Fruit fly (Drosophila melanogaster) whole organism, embryonic: Measurements from ENCODE around the gene CG44000.

Source experiments
- B-H2 ChIP-seq: fragments of 200-800 bp; sonication (Bioruptor generic); optimal IDR thresholded peaks from 2 replicates; lab custom pipeline; 2018; ENCODE audit warnings: missing biosample characterization, mild to moderate bottlenecking, missing genetic modification characterization
- CG10147 ChIP-seq: fragments of 200-800 bp; sonication (Bioruptor generic); optimal IDR thresholded peaks from 2 replicates; lab custom pipeline; 2019; ENCODE audit warnings: missing biosample characterization, mild to moderate bottlenecking, missing genetic modification characterization, moderate library complexity
- CG13624 ChIP-seq: fragments of 200-800 bp; sonication (Bioruptor generic); optimal IDR thresholded peaks from 2 replicates; lab custom pipeline; 2016; ENCODE audit warnings: missing biosample characterization, missing genetic modification characterization
- CG16813 ChIP-seq: fragments of 200-800 bp; sonication (Bioruptor generic); IDR thresholded peaks from 3 replicates; pipeline ENCODE4 v1.3.6; 2022; ENCODE audit warnings: missing biosample characterization, missing genetic modification characterization; ENCODE audit not compliant: partially characterized antibody
- CG17361 ChIP-seq: fragments of 200-800 bp; sonication (Bioruptor generic); IDR thresholded peaks from 3 replicates; pipeline ENCODE4 v1.3.6; 2022; ENCODE audit warnings: missing biosample characterization, missing genetic modification characterization
- CG17802 ChIP-seq: fragments of 200-800 bp; sonication (Bioruptor generic); optimal IDR thresholded peaks from 2 replicates; lab custom pipeline; 2018; ENCODE audit warnings: missing biosample characterization, mild to moderate bottlenecking, missing genetic modification characterization, moderate library complexity
- CG2120 ChIP-seq: fragments of 200-800 bp; sonication (Bioruptor generic); optimal IDR thresholded peaks from 3 replicates; lab custom pipeline; 2016; ENCODE audit warnings: missing biosample characterization, missing genetic modification characterization
- CG2202 ChIP-seq: fragments of 200-800 bp; sonication (Bioruptor generic); optimal IDR thresholded peaks from 2 replicates; lab custom pipeline; 2018; ENCODE audit warnings: missing biosample characterization, mild to moderate bottlenecking, missing genetic modification characterization
- CG2889 ChIP-seq: fragments of 200-800 bp; sonication (Bioruptor generic); IDR thresholded peaks from 3 replicates; pipeline ENCODE4 v1.3.6; 2022; ENCODE audit warnings: missing biosample characterization, missing genetic modification characterization
- CG3163 ChIP-seq: fragments of 200-800 bp; sonication (Bioruptor generic); optimal IDR thresholded peaks from 3 replicates; lab custom pipeline; 2016; ENCODE audit warnings: missing biosample characterization, missing genetic modification characterization
- CG33213 ChIP-seq: fragments of 200-800 bp; sonication (Bioruptor generic); optimal IDR thresholded peaks from 3 replicates; lab custom pipeline; 2016; ENCODE audit warnings: missing biosample characterization, missing genetic modification characterization
- CG3838 ChIP-seq: fragments of 200-800 bp; sonication (Bioruptor generic); optimal IDR thresholded peaks from 3 replicates; lab custom pipeline; 2016; ENCODE audit warnings: missing biosample characterization, missing genetic modification characterization
- CG4282 ChIP-seq: fragments of 200-800 bp; sonication (Bioruptor generic); optimal IDR thresholded peaks from 2 replicates; lab custom pipeline; 2016; ENCODE audit warnings: missing biosample characterization, missing genetic modification characterization
- CG4730 ChIP-seq: fragments of 200-800 bp; sonication (Bioruptor generic); IDR thresholded peaks from 2 replicates; pipeline ENCODE4 v1.3.6; 2022; ENCODE audit warnings: missing biosample characterization, missing genetic modification characterization
- CG5953 ChIP-seq: fragments of 200-800 bp; sonication (Bioruptor generic); IDR thresholded peaks from 2 replicates; pipeline ENCODE4 v1.3.6; 2022; ENCODE audit warnings: missing biosample characterization, missing genetic modification characterization
- CG6254 ChIP-seq: fragments of 200-800 bp; sonication (Bioruptor generic); optimal IDR thresholded peaks from 3 replicates; lab custom pipeline; 2017; ENCODE audit warnings: mild to moderate bottlenecking, missing biosample characterization, missing genetic modification reagents, missing genetic modification characterization
- CG6272 ChIP-seq: fragments of 200-800 bp; sonication (Bioruptor generic); IDR thresholded peaks from 2 replicates; pipeline ENCODE4 v1.3.6; 2022; ENCODE audit warnings: missing biosample characterization, missing genetic modification characterization
- CG6765 ChIP-seq: fragments of 200-800 bp; sonication (Bioruptor generic); optimal IDR thresholded peaks from 3 replicates; lab custom pipeline; 2017; ENCODE audit warnings: missing biosample characterization, mild to moderate bottlenecking, missing genetic modification characterization
- CG8089 ChIP-seq: fragments of 200-800 bp; sonication (Bioruptor generic); optimal IDR thresholded peaks from 3 replicates; lab custom pipeline; 2016; ENCODE audit warnings: missing biosample characterization, missing genetic modification characterization
- CG9727 ChIP-seq: fragments of 200-800 bp; sonication (Bioruptor generic); optimal IDR thresholded peaks from 3 replicates; lab custom pipeline; 2017; ENCODE audit warnings: missing biosample characterization, mild to moderate bottlenecking, missing genetic modification characterization
- D19A ChIP-seq: fragments of 200-800 bp; optimal IDR thresholded peaks from 3 replicates; lab custom pipeline; 2019; ENCODE audit warnings: missing biosample characterization, mild to moderate bottlenecking, missing genetic modification characterization, moderate library complexity
- Dbx ChIP-seq: fragments of 200-800 bp; sonication (Bioruptor generic); IDR thresholded peaks from 3 replicates; pipeline ENCODE4 v1.3.6; 2022; ENCODE audit warnings: missing biosample characterization, missing genetic modification characterization
- Dfd ChIP-seq, 2 experiments: fragments of >200 bp; optimal IDR thresholded peaks; 2 replicates each; lab custom pipeline; 2017; ENCODE audit warnings: missing biosample characterization in 2 of 2, missing genetic modification characterization in 2 of 2
- E2f2 ChIP-seq: fragments of 200-800 bp; sonication (Bioruptor generic); IDR thresholded peaks from 2 replicates; pipeline ENCODE4 v1.3.6; 2022; ENCODE audit warnings: missing biosample characterization, missing genetic modification characterization
- Fer1 ChIP-seq: fragments of 200-800 bp; sonication (Bioruptor generic); optimal IDR thresholded peaks from 2 replicates; lab custom pipeline; 2017; ENCODE audit warnings: missing biosample characterization, mild to moderate bottlenecking, missing genetic modification characterization
- Gug ChIP-seq: fragments of 200-800 bp; sonication (Bioruptor generic); IDR thresholded peaks from 4 replicates; pipeline ENCODE4 v1.3.6; 2022; ENCODE audit warnings: missing biosample characterization, missing genetic modification characterization
- HHEX ChIP-seq: fragments of 200-800 bp; sonication (Bioruptor generic); optimal IDR thresholded peaks from 3 replicates; lab custom pipeline; 2017; ENCODE audit warnings: missing biosample characterization, mild to moderate bottlenecking, missing genetic modification characterization, missing genetic modification reagents
- HmgD ChIP-seq: fragments of 200-800 bp; sonication (Bioruptor generic); optimal IDR thresholded peaks from 3 replicates; lab custom pipeline; 2016; ENCODE audit warnings: missing biosample characterization, missing genetic modification characterization
- Hr39 ChIP-seq: fragments of >200 bp; optimal IDR thresholded peaks from 2 replicates; lab custom pipeline; 2017
- Max ChIP-seq: fragments of 200-800 bp; sonication (Bioruptor generic); optimal IDR thresholded peaks from 2 replicates; lab custom pipeline; 2016; ENCODE audit warnings: missing biosample characterization, mild to moderate bottlenecking, missing genetic modification characterization
- Mrtf ChIP-seq: fragments of 200-800 bp; sonication (Bioruptor generic); IDR thresholded peaks from 3 replicates; pipeline ENCODE4 v1.3.6; 2022; ENCODE audit warnings: missing biosample characterization, missing genetic modification characterization
- PHDP ChIP-seq: fragments of 200-800 bp; sonication (Bioruptor generic); optimal IDR thresholded peaks from 3 replicates; lab custom pipeline; 2018; ENCODE audit warnings: missing biosample characterization, mild to moderate bottlenecking, missing genetic modification characterization, moderate library complexity
- Poxn ChIP-seq: fragments of 200-800 bp; sonication (Bioruptor generic); IDR thresholded peaks from 2 replicates; pipeline ENCODE4 v1.3.6; 2022; ENCODE audit warnings: missing biosample characterization, missing genetic modification characterization
- Ptx1 ChIP-seq: fragments of 200-800 bp; sonication (Bioruptor generic); IDR thresholded peaks from 2 replicates; pipeline ENCODE4 v1.3.6; 2022; ENCODE audit warnings: missing biosample characterization, missing genetic modification characterization
- ara ChIP-seq: fragments of 200-800 bp; sonication (Bioruptor generic); IDR thresholded peaks from 2 replicates; pipeline ENCODE4 v1.3.6; 2022; ENCODE audit warnings: missing biosample characterization, missing genetic modification characterization
- ato ChIP-seq: fragments of 200-800 bp; sonication (Bioruptor generic); IDR thresholded peaks from 2 replicates; pipeline ENCODE4 v1.3.6; 2022; ENCODE audit warnings: missing biosample characterization, missing genetic modification characterization; ENCODE audit not compliant: partially characterized antibody
- cato ChIP-seq: fragments of 200-800 bp; sonication (Bioruptor generic); optimal IDR thresholded peaks from 2 replicates; lab custom pipeline; 2016; ENCODE audit warnings: missing biosample characterization, missing genetic modification characterization, borderline replicate concordance
- croc ChIP-seq: fragments of 200-800 bp; sonication (Bioruptor generic); conservative IDR thresholded peaks from 3 replicates; pipeline ENCODE4 v1.3.6; 2022; ENCODE audit warnings: missing biosample characterization, missing genetic modification characterization
- eve ChIP-seq, 2 experiments: fragments of >200 bp; optimal IDR thresholded peaks; 2 replicates each; lab custom pipeline; 2017; ENCODE audit warnings: missing biosample characterization in 2 of 2, missing genetic modification characterization in 2 of 2
- fd96Cb ChIP-seq: fragments of 200-800 bp; sonication (Bioruptor generic); optimal IDR thresholded peaks from 2 replicates; lab custom pipeline; 2018; ENCODE audit warnings: missing biosample characterization, mild to moderate bottlenecking, missing genetic modification characterization, moderate library complexity
- hbn ChIP-seq: fragments of 200-800 bp; sonication (Bioruptor generic); IDR thresholded peaks from 2 replicates; pipeline ENCODE4 v1.3.6; 2022; ENCODE audit warnings: missing biosample characterization, missing genetic modification characterization; ENCODE audit not compliant: partially characterized antibody
- ken ChIP-seq: fragments of 200-800 bp; sonication (Bioruptor generic); IDR thresholded peaks from 3 replicates; pipeline ENCODE4 v1.3.6; 2022; ENCODE audit warnings: missing biosample characterization, missing genetic modification characterization
- pfk ChIP-seq: fragments of 200-800 bp; sonication (Bioruptor generic); optimal IDR thresholded peaks from 2 replicates; lab custom pipeline; 2018; ENCODE audit warnings: missing biosample characterization, mild to moderate bottlenecking, missing genetic modification characterization, moderate library complexity
- seq ChIP-seq: fragments of 200-800 bp; sonication (Bioruptor generic); IDR thresholded peaks from 2 replicates; pipeline ENCODE4 v1.3.6; 2022; ENCODE audit warnings: missing biosample characterization, missing genetic modification characterization
- sr ChIP-seq: fragments of 200-800 bp; sonication (Bioruptor generic); IDR thresholded peaks from 3 replicates; pipeline ENCODE4 v1.3.6; 2022; ENCODE audit warnings: missing biosample characterization, missing genetic modification characterization
- tgo ChIP-seq: fragments of 200-800 bp; sonication (Bioruptor generic); IDR thresholded peaks from 3 replicates; pipeline ENCODE4 v1.3.6; 2022; ENCODE audit warnings: missing biosample characterization, missing genetic modification characterization
- tin ChIP-seq: fragments of 200-800 bp; sonication (Bioruptor generic); optimal IDR thresholded peaks from 3 replicates; lab custom pipeline; 2016; ENCODE audit warnings: missing biosample characterization, missing genetic modification characterization
- tll ChIP-seq, 2 experiments: fragments of 200-800 bp in 1 of 2; fragments of >200 bp in 1 of 2; sonication (Bioruptor generic) in 1 of 2; optimal IDR thresholded peaks; 2 replicates each; lab custom pipeline; 2017 to 2019; ENCODE audit warnings: missing biosample characterization in 2 of 2, missing genetic modification characterization in 2 of 2, mild to moderate bottlenecking in 1 of 2, moderate library complexity in 1 of 2
- tup ChIP-seq: fragments of 200-800 bp; sonication (Bioruptor generic); optimal IDR thresholded peaks from 2 replicates; lab custom pipeline; 2016; ENCODE audit warnings: missing biosample characterization, mild to moderate bottlenecking, missing genetic modification characterization, moderate library complexity
- yki ChIP-seq: fragments of >200 bp; optimal IDR thresholded peaks from 3 replicates; lab custom pipeline; 2018

The CG44000 gene

dm6 chr2L:5052367-5052914 is 9.4 kb downstream of the CG44000 start, which contains the start of gene senju (continued):
- TF ChIP-seq CG10147 (GFP tag; lab: Kevin White, UChicago), result peak; percentile 64
- peak; percentile 84 for TF ChIP-seq tin (GFP tag; lab: Kevin White, UChicago)
- peak; percentile 58 for TF ChIP-seq cato (GFP tag; lab: Kevin White, UChicago)
- TF ChIP-seq CG5953 (GFP tag; lab: Robert Waterston, UW), result peak; percentile 62; the same call in 1 of the 2 replicates
- peak; percentile 80 for TF ChIP-seq Mrtf
- TF ChIP-seq Ptx1, result peak; percentile 84
- TF ChIP-seq sr (GFP tag; lab: Robert Waterston, UW), result peak; percentile 88
- TF ChIP-seq PHDP (tag; lab: Kevin White, UChicago), result peak; percentile 87
- peak; percentile 33 for TF ChIP-seq CG3838 (GFP tag; lab: Kevin White, UChicago)
- peak; percentile 89 for TF ChIP-seq CG9727
- peak; percentile 77 for TF ChIP-seq CG2202 (tag; lab: Kevin White, UChicago)
- peak; percentile 87 for TF ChIP-seq Fer1 (GFP tag; lab: Kevin White, UChicago)
- peak; percentile 60 for TF ChIP-seq CG4282
- peak; percentile 88 for TF ChIP-seq B-H2 (GFP tag; lab: Kevin White, UChicago)
- TF ChIP-seq CG6254 (GFP tag; lab: Kevin White, UChicago), result peak; percentile 75
- TF ChIP-seq seq (GFP tag; lab: Robert Waterston, UW), result peak; percentile 81
- TF ChIP-seq CG6272 (GFP tag; lab: Robert Waterston, UW), result 0 out of 2 replicates have a peak, but pooled peaks have one; percentile 27
- peak in 1 of 2 experiments; percentile 19 for TF ChIP-seq tll (GFP tag; optimal IDR thresholded peaks at IDR 0.05; lab: Kevin White, UChicago)
- peak; percentile 61 for TF ChIP-seq fd96Cb (tag; lab: Kevin White, UChicago)
- TF ChIP-seq hbn (GFP tag; lab: Robert Waterston, UW), result 0 out of 2 replicates have a peak, but pooled peaks have one; percentile 42
- peak; percentile 66 for TF ChIP-seq ato (GFP tag; lab: Robert Waterston, UW)
- TF ChIP-seq tup (GFP tag; lab: Kevin White, UChicago), result no peak
- peak; percentile 89 for TF ChIP-seq CG13624 (GFP tag; lab: Kevin White, UChicago)
- peak; percentile 81 for TF ChIP-seq CG33213
- no peak for TF ChIP-seq eve (GFP tag; optimal IDR thresholded peaks at IDR 0.05; lab: Kevin White, UChicago)
- peak; percentile 73 for TF ChIP-seq CG3163 (GFP tag; lab: Kevin White, UChicago)
- peak; percentile 82 for TF ChIP-seq tgo
- peak; percentile 87 for TF ChIP-seq HmgD (GFP tag; lab: Kevin White, UChicago)
- no peak for TF ChIP-seq Dfd (GFP tag; optimal IDR thresholded peaks at IDR 0.05; lab: Kevin White, UChicago)
- peak; percentile 39; the same call in 1 of the 3 replicates for TF ChIP-seq CG16813 (GFP tag; lab: Robert Waterston, UW)
- no peak for TF ChIP-seq Poxn (GFP tag; lab: Robert Waterston, UW)
- TF ChIP-seq Gug, result peak; percentile 81
- peak; percentile 81 for TF ChIP-seq CG6765
- TF ChIP-seq Max (GFP tag; lab: Kevin White, UChicago), result peak; percentile 90
- TF ChIP-seq ken (GFP tag; lab: Robert Waterston, UW), result peak; percentile 81
- TF ChIP-seq CG2889 (GFP tag; lab: Robert Waterston, UW), result peak; percentile 71
- TF ChIP-seq croc (GFP tag; lab: Robert Waterston, UW), result peak; percentile 27; the same call in 1 of the 3 replicates
- peak; percentile 80 for TF ChIP-seq HHEX (GFP tag; lab: Kevin White, UChicago)
- TF ChIP-seq CG17361 (GFP tag; lab: Robert Waterston, UW), result peak; percentile 78
- TF ChIP-seq ara (GFP tag; lab: Robert Waterston, UW), result peak; percentile 79
- TF ChIP-seq E2f2 (GFP tag; lab: Robert Waterston, UW), result peak; percentile 55; the same call in 1 of the 2 replicates
- peak; percentile 96 for TF ChIP-seq CG2120
- TF ChIP-seq CG4730 (GFP tag; lab: Robert Waterston, UW), result peak; percentile 57
- peak; percentile 86 for TF ChIP-seq Dbx (GFP tag; lab: Robert Waterston, UW)
- no peak for TF ChIP-seq yki (lab: Kevin White, UChicago)
- no peak for TF ChIP-seq CG17802 (tag; lab: Kevin White, UChicago)
- TF ChIP-seq pfk (GFP tag; lab: Kevin White, UChicago), result peak; percentile 75
- peak; percentile 66 for TF ChIP-seq D19A (tag; lab: Kevin White, UChicago)
- TF ChIP-seq Hr39, result peak; percentile 62
- TF ChIP-seq CG8089 (GFP tag; lab: Kevin White, UChicago), result peak; percentile 80
